Fruit fly (Drosophila melanogaster) whole organism: ENCODE results near the gene CG14042.

Experiments
- EcR ChIP-seq, 2 experiments: fragments of >200 bp; optimal IDR thresholded peaks; 2 replicates each; lab custom pipeline; 2017; ENCODE audit warnings: missing biosample characterization in 2 of 2, missing genetic modification characterization in 2 of 2, missing genetic modification reagents in 2 of 2
- psq ChIP-seq: fragments of >200 bp; optimal IDR thresholded peaks from 2 replicates; lab custom pipeline; 2017

DNA sequence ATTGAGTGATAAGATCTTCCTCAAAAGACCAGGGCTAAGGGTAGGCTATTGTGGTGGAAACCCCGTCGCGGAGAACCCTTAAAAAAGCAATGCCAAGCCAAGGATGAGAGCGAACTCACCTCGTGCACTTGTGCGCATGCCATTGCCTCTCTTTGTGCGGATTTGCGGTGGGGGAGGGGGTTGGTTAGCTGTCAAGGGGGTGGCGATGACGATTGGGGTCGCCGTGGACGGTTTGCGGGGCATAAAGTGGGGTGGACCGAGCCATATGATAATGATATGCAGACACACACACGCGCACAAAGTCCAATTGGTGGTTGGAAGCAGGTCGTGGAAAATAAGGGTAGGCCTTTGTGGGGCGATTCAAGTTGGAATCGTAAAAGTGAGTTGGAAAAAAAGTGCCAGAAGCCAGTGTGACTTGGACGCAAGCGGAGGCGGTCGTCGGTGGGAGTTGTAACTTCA, at the start of gene CG14042, which contains the start of gene SP555:
- TF ChIP-seq psq: no peak
- TF ChIP-seq EcR (GFP tag; optimal IDR thresholded peaks at IDR 0.05; lab: Kevin White, UChicago): no peak
